Worm (Caenorhabditis elegans) whole organism, L4 larva: ENCODE measurements around the gene cec-3.

Source experiments
- F49E8.2 ChIP-seq: sonication (generic microtip); optimal IDR thresholded peaks from 2 replicates; lab custom pipeline; 2016; ENCODE audit warnings: missing compliant biosample characterization, mild to moderate bottlenecking, missing genetic modification characterization, borderline replicate concordance
- daf-19 ChIP-seq: fragments of 200-800 bp; sonication (Bioruptor generic); conservative IDR thresholded peaks from 2 replicates; pipeline ENCODE4 v1.3.6; 2022; ENCODE audit warnings: missing genetic modification characterization, missing compliant biosample characterization
- dve-1 ChIP-seq: sonication (generic microtip); optimal IDR thresholded peaks from 2 replicates; lab custom pipeline; 2017; ENCODE audit warnings: antibody characterized with exemption, mild to moderate bottlenecking, missing genetic modification characterization, missing compliant biosample characterization; ENCODE audit not compliant: insufficient read depth
- fkh-10 ChIP-seq: fragments of 150-350 bp; optimal IDR thresholded peaks from 2 replicates; lab custom pipeline; 2014; ENCODE audit warnings: missing biosample characterization, missing genetic modification reagents, missing genetic modification characterization
- hmg-1.1 ChIP-seq: fragments of 200-800 bp; sonication (Bioruptor generic); IDR thresholded peaks from 2 replicates; pipeline ENCODE4 v1.3.6; 2022; ENCODE audit warnings: missing genetic modification reagents, missing genetic modification characterization, missing compliant biosample characterization
- lin-29 ChIP-seq: fragments of 200-800 bp; sonication (Bioruptor generic); IDR thresholded peaks from 2 replicates; pipeline ENCODE4 v1.3.6; 2022; ENCODE audit warnings: missing genetic modification reagents, missing genetic modification characterization, missing compliant biosample characterization
- mdl-1 ChIP-seq, 2 experiments: fragments of 150-350 bp in 1 of 2; sonication (generic microtip) in 1 of 2; optimal IDR thresholded peaks; 2 replicates each; lab custom pipeline; 2014 to 2017; ENCODE audit warnings: missing biosample characterization in 2 of 2, missing genetic modification characterization in 2 of 2
- nhr-237 ChIP-seq: sonication (generic microtip); optimal IDR thresholded peaks from 2 replicates; lab custom pipeline; 2017; ENCODE audit warnings: missing biosample characterization, missing genetic modification characterization
- nhr-28 ChIP-seq: fragments of 150-350 bp; optimal IDR thresholded peaks from 2 replicates; lab custom pipeline; 2014; ENCODE audit warnings: missing biosample characterization, missing genetic modification characterization
- nhr-76 ChIP-seq: fragments of 150-350 bp; optimal IDR thresholded peaks from 2 replicates; lab custom pipeline; 2014; ENCODE audit warnings: missing biosample characterization, missing genetic modification characterization
- unc-62 ChIP-seq, 3 experiments: fragments of 150-350 bp in 1 of 3; sonication (generic microtip); optimal IDR thresholded peaks in 2 of 3; peaks in 1 of 3; 1 replicate in 1 of 3; 2 replicates in 2 of 3; lab custom pipeline; 2014 to 2017; ENCODE audit warnings: missing biosample characterization in 3 of 3, missing genetic modification characterization in 3 of 3, missing genetic modification reagents in 3 of 3, missing genotype in 1 of 3
- zag-1 ChIP-seq: fragments of 150-350 bp; optimal IDR thresholded peaks from 2 replicates; lab custom pipeline; 2014; ENCODE audit warnings: missing biosample characterization, missing genetic modification characterization
- zfp-2 ChIP-seq: sonication (generic microtip); optimal IDR thresholded peaks from 2 replicates; lab custom pipeline; 2016; ENCODE audit warnings: mild to moderate bottlenecking, missing genetic modification characterization, missing compliant biosample characterization

ce11 chrII:7858101-7858500 is 701 bp upstream of the cec-3 start, which contains the start of gene sds-22:
- TF ChIP-seq fkh-10 (GFP tag; lab: Kevin White, UChicago) (no peak), nhr-237 (tag; lab: Kevin White, UChicago) (no peak), unc-62 (GFP tag; optimal IDR thresholded peaks at IDR 0.05 in 1 of 2; lab: Kevin White, UChicago) (no peak), unc-62 (tag; optimal IDR thresholded peaks at IDR 0.05; lab: Kevin White, UChicago) (no peak), F49E8.2 (tag; lab: Kevin White, UChicago) (no peak), nhr-76 (tag; lab: Kevin White, UChicago) (no peak), nhr-28 (tag; lab: Kevin White, UChicago) (no peak), zfp-2 (tag; lab: Kevin White, UChicago) (no peak), mdl-1 (tag; optimal IDR thresholded peaks at IDR 0.05; lab: Kevin White, UChicago) (no peak), zag-1 (tag; lab: Kevin White, UChicago) (no peak), lin-29 (GFP tag; lab: Robert Waterston, UW) (no peak), hmg-1.1 (GFP tag; lab: Robert Waterston, UW) (no peak), daf-19 (GFP tag; lab: Robert Waterston, UW) (no peak), dve-1 (tag; lab: Kevin White, UChicago) (no peak)
